Fruit fly (Drosophila melanogaster) whole organism, embryonic: Measurements from ENCODE around the gene dec.

Experiments
- Adf1 ChIP-seq: fragments of 200-800 bp; sonication (Bioruptor generic); IDR thresholded peaks from 2 replicates; pipeline ENCODE4 v1.3.6; 2022; ENCODE audit warnings: missing biosample characterization, missing genetic modification characterization
- Atf3 ChIP-seq: fragments of 200-800 bp; sonication (Bioruptor generic); optimal IDR thresholded peaks from 3 replicates; lab custom pipeline; 2016; ENCODE audit warnings: missing biosample characterization, missing genetic modification characterization
- Awh ChIP-seq: fragments of 200-800 bp; sonication (Bioruptor generic); IDR thresholded peaks from 2 replicates; pipeline ENCODE4, ENCODE4 v1.3.6; 2022; ENCODE audit warnings: missing biosample characterization, missing genetic modification characterization
- CG10959 ChIP-seq: fragments of 200-800 bp; sonication (Bioruptor generic); IDR thresholded peaks from 2 replicates; pipeline ENCODE4 v1.3.6; 2022; ENCODE audit warnings: missing biosample characterization, missing genetic modification characterization
- CG11504 ChIP-seq: fragments of 200-800 bp; sonication (Bioruptor generic); optimal IDR thresholded peaks from 3 replicates; lab custom pipeline; 2019; ENCODE audit warnings: missing biosample characterization, mild to moderate bottlenecking, missing genetic modification characterization, moderate library complexity
- CG11695 ChIP-seq: fragments of 200-800 bp; sonication (Bioruptor generic); IDR thresholded peaks from 3 replicates; pipeline ENCODE4 v1.3.6; 2022; ENCODE audit warnings: missing biosample characterization, missing genetic modification characterization
- CG14014 ChIP-seq: fragments of 200-800 bp; sonication (Bioruptor generic); IDR thresholded peaks from 2 replicates; pipeline ENCODE4 v1.3.6; 2022; ENCODE audit warnings: missing biosample characterization, missing genetic modification characterization
- CG17186 ChIP-seq: fragments of 200-800 bp; sonication (Bioruptor generic); optimal IDR thresholded peaks from 3 replicates; lab custom pipeline; 2017; ENCODE audit warnings: missing biosample characterization, missing genetic modification reagents, missing genetic modification characterization
- CG2202 ChIP-seq: fragments of 200-800 bp; sonication (Bioruptor generic); optimal IDR thresholded peaks from 2 replicates; lab custom pipeline; 2018; ENCODE audit warnings: missing biosample characterization, mild to moderate bottlenecking, missing genetic modification characterization
- CG30431 ChIP-seq: fragments of 200-800 bp; sonication (Bioruptor generic); optimal IDR thresholded peaks from 2 replicates; lab custom pipeline; 2017; ENCODE audit warnings: missing biosample characterization, missing genetic modification characterization
- CG31224 ChIP-seq: fragments of 200-800 bp; sonication (Bioruptor generic); IDR thresholded peaks from 2 replicates; pipeline ENCODE4 v1.3.6; 2022; ENCODE audit warnings: missing biosample characterization, missing genetic modification characterization
- CG31441 ChIP-seq: fragments of 200-800 bp; sonication (Bioruptor generic); IDR thresholded peaks from 2 replicates; pipeline ENCODE4 v1.3.6; 2022; ENCODE audit warnings: missing biosample characterization, missing genetic modification characterization
- CG3726 ChIP-seq: fragments of 200-800 bp; sonication (Bioruptor generic); IDR thresholded peaks from 3 replicates; pipeline ENCODE4, ENCODE4 v1.3.6; 2022; ENCODE audit warnings: missing biosample characterization, missing genetic modification characterization
- CG4328 ChIP-seq: fragments of 200-800 bp; sonication (Bioruptor generic); optimal IDR thresholded peaks from 3 replicates; lab custom pipeline; 2017; ENCODE audit warnings: missing biosample characterization, missing genetic modification reagents, missing genetic modification characterization
- CG5245 ChIP-seq: fragments of 200-800 bp; sonication (Bioruptor generic); optimal IDR thresholded peaks from 3 replicates; lab custom pipeline; 2016; ENCODE audit warnings: missing biosample characterization, missing genetic modification characterization
- CG6689 ChIP-seq: fragments of 200-800 bp; sonication (Bioruptor generic); IDR thresholded peaks from 2 replicates; pipeline ENCODE4 v1.3.6; 2022; ENCODE audit warnings: missing biosample characterization, missing genetic modification characterization
- CG7357 ChIP-seq: fragments of 200-800 bp; sonication (Bioruptor generic); IDR thresholded peaks from 3 replicates; pipeline ENCODE4 v1.3.6; 2022; ENCODE audit warnings: missing biosample characterization, missing genetic modification characterization
- CG8478 ChIP-seq: fragments of >200 bp; optimal IDR thresholded peaks from 2 replicates; lab custom pipeline; 2018
- Deaf1 ChIP-seq: fragments of 200-800 bp; optimal IDR thresholded peaks from 3 replicates; lab custom pipeline; 2019; ENCODE audit warnings: missing biosample characterization, mild to moderate bottlenecking, missing genetic modification characterization, moderate library complexity
- Doc3 ChIP-seq: fragments of 200-800 bp; sonication (Bioruptor generic); IDR thresholded peaks from 3 replicates; pipeline ENCODE4 v1.3.6; 2022; ENCODE audit warnings: missing biosample characterization, missing genetic modification characterization; ENCODE audit not compliant: partially characterized antibody
- Eip74EF ChIP-seq, 2 experiments: fragments of 200-800 bp in 1 of 2; fragments of >200 bp in 1 of 2; sonication (Bioruptor generic) in 1 of 2; optimal IDR thresholded peaks; 2 replicates each; lab custom pipeline; 2017 to 2019; ENCODE audit warnings: missing biosample characterization in 2 of 2, missing genetic modification characterization in 2 of 2, mild to moderate bottlenecking in 1 of 2, moderate library complexity in 1 of 2
- Fer1 ChIP-seq: fragments of 200-800 bp; sonication (Bioruptor generic); optimal IDR thresholded peaks from 2 replicates; lab custom pipeline; 2017; ENCODE audit warnings: missing biosample characterization, mild to moderate bottlenecking, missing genetic modification characterization
- HLHmδ ChIP-seq: fragments of 200-800 bp; sonication (Bioruptor generic); optimal IDR thresholded peaks from 2 replicates; lab custom pipeline; 2018; ENCODE audit warnings: missing biosample characterization, mild to moderate bottlenecking, missing genetic modification characterization, moderate library complexity
- Hey ChIP-seq: fragments of 200-800 bp; sonication (Bioruptor generic); optimal IDR thresholded peaks from 3 replicates; lab custom pipeline; 2018; ENCODE audit warnings: missing biosample characterization, mild to moderate bottlenecking, missing genetic modification characterization
- Hr3 ChIP-seq: fragments of 200-800 bp; sonication (Bioruptor generic); optimal IDR thresholded peaks from 3 replicates; lab custom pipeline; 2016; ENCODE audit warnings: missing biosample characterization, missing genetic modification characterization
- Hr39 ChIP-seq: fragments of >200 bp; optimal IDR thresholded peaks from 2 replicates; lab custom pipeline; 2017
- MBD-R2 ChIP-seq: fragments of 200-800 bp; sonication (Bioruptor generic); IDR thresholded peaks from 2 replicates; pipeline ENCODE4 v1.3.6; 2022; ENCODE audit warnings: missing biosample characterization, missing genetic modification characterization
- Myb ChIP-seq: fragments of 200-800 bp; sonication (Bioruptor generic); optimal IDR thresholded peaks from 2 replicates; lab custom pipeline; 2016; ENCODE audit warnings: missing biosample characterization, missing genetic modification characterization
- Opbp ChIP-seq: fragments of 200-800 bp; sonication (Bioruptor generic); IDR thresholded peaks from 3 replicates; pipeline ENCODE4 v1.3.6; 2022; ENCODE audit warnings: missing biosample characterization, missing genetic modification characterization; ENCODE audit not compliant: partially characterized antibody
- Sox100B ChIP-seq: fragments of 200-800 bp; sonication (Bioruptor generic); optimal IDR thresholded peaks from 3 replicates; lab custom pipeline; 2018; ENCODE audit warnings: missing biosample characterization, mild to moderate bottlenecking, missing genetic modification characterization
- amos ChIP-seq: fragments of 200-800 bp; sonication (Bioruptor generic); IDR thresholded peaks from 2 replicates; pipeline ENCODE4 v1.3.6; 2022; ENCODE audit warnings: missing biosample characterization, missing genetic modification characterization; ENCODE audit not compliant: partially characterized antibody
- aop ChIP-seq: fragments of 200-800 bp; sonication (Bioruptor generic); IDR thresholded peaks from 2 replicates; pipeline ENCODE4 v1.3.6; 2022; ENCODE audit warnings: missing biosample characterization, missing genetic modification characterization
- bsh ChIP-seq, 2 experiments: fragments of 200-800 bp; sonication (Bioruptor generic); optimal IDR thresholded peaks; 2 replicates each; lab custom pipeline; 2017 to 2018; ENCODE audit warnings: mild to moderate bottlenecking in 2 of 2, missing biosample characterization in 2 of 2, missing genetic modification characterization in 2 of 2, moderate library complexity in 1 of 2
- chif ChIP-seq, 2 experiments: fragments of 200-800 bp; sonication (Bioruptor generic); optimal IDR thresholded peaks; 3 replicates each; lab custom pipeline; 2016; ENCODE audit warnings: missing biosample characterization in 2 of 2, missing genetic modification characterization in 2 of 2
- ci ChIP-seq: fragments of 200-800 bp; sonication (Bioruptor generic); IDR thresholded peaks from 3 replicates; pipeline ENCODE4 v1.3.6; 2022; ENCODE audit warnings: missing biosample characterization, missing genetic modification characterization
- da ChIP-seq: fragments of 200-800 bp; sonication (Bioruptor generic); optimal IDR thresholded peaks from 2 replicates; lab custom pipeline; 2016; ENCODE audit warnings: missing biosample characterization, missing genetic modification characterization
- eve ChIP-seq, 2 experiments: fragments of >200 bp; optimal IDR thresholded peaks; 2 replicates each; lab custom pipeline; 2017; ENCODE audit warnings: missing biosample characterization in 2 of 2, missing genetic modification characterization in 2 of 2
- fd3F ChIP-seq: fragments of 200-800 bp; sonication (Bioruptor generic); optimal IDR thresholded peaks from 2 replicates; lab custom pipeline; 2018; ENCODE audit warnings: missing biosample characterization, mild to moderate bottlenecking, missing genetic modification characterization, moderate library complexity
- gcm2 ChIP-seq: fragments of 200-800 bp; sonication (Bioruptor generic); optimal IDR thresholded peaks from 2 replicates; lab custom pipeline; 2016; ENCODE audit warnings: missing biosample characterization, missing genetic modification characterization
- her ChIP-seq: fragments of 200-800 bp; sonication (Bioruptor generic); optimal IDR thresholded peaks from 2 replicates; lab custom pipeline; 2016; ENCODE audit warnings: missing biosample characterization, missing genetic modification characterization
- knrl ChIP-seq: fragments of 200-800 bp; sonication (Bioruptor generic); IDR thresholded peaks from 3 replicates; pipeline ENCODE4 v1.3.6; 2022; ENCODE audit warnings: missing biosample characterization, missing genetic modification characterization; ENCODE audit not compliant: partially characterized antibody
- lilli ChIP-seq: fragments of 200-800 bp; sonication (Bioruptor generic); optimal IDR thresholded peaks from 3 replicates; lab custom pipeline; 2016; ENCODE audit warnings: missing biosample characterization, missing genetic modification characterization
- mam ChIP-seq: fragments of 200-800 bp; sonication (Bioruptor generic); optimal IDR thresholded peaks from 3 replicates; lab custom pipeline; 2016; ENCODE audit warnings: missing biosample characterization, missing genetic modification characterization
- nau ChIP-seq: fragments of 200-800 bp; sonication (Bioruptor generic); optimal IDR thresholded peaks from 3 replicates; lab custom pipeline; 2017; ENCODE audit warnings: missing biosample characterization, mild to moderate bottlenecking, missing genetic modification characterization, missing genetic modification reagents
- nom ChIP-seq: fragments of 200-800 bp; sonication (Bioruptor generic); optimal IDR thresholded peaks from 2 replicates; lab custom pipeline; 2017; ENCODE audit warnings: missing biosample characterization, missing genetic modification characterization, mild to moderate bottlenecking, moderate library complexity, missing genetic modification reagents
- onecut ChIP-seq: fragments of 200-800 bp; sonication (Bioruptor generic); IDR thresholded peaks from 2 replicates; pipeline ENCODE4 v1.3.6; 2022; ENCODE audit warnings: missing biosample characterization, missing genetic modification characterization
- scrt ChIP-seq: fragments of 200-800 bp; sonication (Bioruptor generic); optimal IDR thresholded peaks from 2 replicates; lab custom pipeline; 2018; ENCODE audit warnings: missing biosample characterization, mild to moderate bottlenecking, missing genetic modification characterization, moderate library complexity
- sens ChIP-seq: fragments of 200-800 bp; sonication (Bioruptor generic); peaks from one replicate; lab custom pipeline; 2016; ENCODE audit warnings: missing biosample characterization, missing genetic modification characterization
- sisA ChIP-seq: fragments of 200-800 bp; sonication (Bioruptor generic); IDR thresholded peaks from 2 replicates; pipeline ENCODE4 v1.3.6; 2022; ENCODE audit warnings: missing biosample characterization, missing genetic modification characterization
- stwl ChIP-seq: fragments of 200-800 bp; sonication (Bioruptor generic); optimal IDR thresholded peaks from 3 replicates; lab custom pipeline; 2018; ENCODE audit warnings: missing biosample characterization, mild to moderate bottlenecking, missing genetic modification characterization, moderate library complexity

Gene dec

dm6 chrX:7920081-7920688 lies 47.2 kb upstream of the dec start, which contains the start of the genes hdm and Ykt6 (continued):
- TF ChIP-seq Awh (GFP tag; lab: Robert Waterston, UW) (peak; percentile 74; the same call in 1 of the 2 replicates), scrt (peak; percentile 29), lilli (peak; percentile 90), Fer1 (GFP tag; lab: Kevin White, UChicago) (peak; percentile 79), nau (GFP tag; lab: Kevin White, UChicago) (no peak), Hey (tag; lab: Kevin White, UChicago) (no peak), fd3F (GFP tag; lab: Kevin White, UChicago) (peak; percentile 51), nom (GFP tag; lab: Kevin White, UChicago) (peak; percentile 7), Atf3 (GFP tag; lab: Kevin White, UChicago) (peak; percentile 69), Eip74EF (GFP tag; optimal IDR thresholded peaks at IDR 0.05; lab: Kevin White, UChicago) (no peak), CG14014 (GFP tag; lab: Robert Waterston, UW) (peak; percentile 81), Hr3 (GFP tag; lab: Kevin White, UChicago) (peak; percentile 46), Opbp (peak; percentile 90), CG10959 (GFP tag; lab: Robert Waterston, UW) (peak; percentile 74), aop (GFP tag; lab: Robert Waterston, UW) (peak; percentile 43; the same call in 1 of the 2 replicates), Adf1 (GFP tag; lab: Robert Waterston, UW) (peak; percentile 60), CG31441 (GFP tag; lab: Robert Waterston, UW) (no peak; the same call in 1 of the 2 replicates), CG6689 (peak; percentile 77), amos (GFP tag; lab: Robert Waterston, UW) (peak; percentile 93), ci (GFP tag; lab: Robert Waterston, UW) (peak; percentile 81; the same call in 1 of the 3 replicates), sens (GFP tag; lab: Kevin White, UChicago) (peak; percentile 97), MBD-R2 (GFP tag; lab: Robert Waterston, UW) (peak; percentile 88), eve (GFP tag; optimal IDR thresholded peaks at IDR 0.05; lab: Kevin White, UChicago) (peak in 1 of 2 experiments; percentile 37), HLHmδ (GFP tag; lab: Kevin White, UChicago) (no peak), CG11504 (tag; lab: Kevin White, UChicago) (no peak), da (GFP tag; lab: Kevin White, UChicago) (peak; percentile 26), mam (GFP tag; lab: Kevin White, UChicago) (peak; percentile 84), CG8478 (no peak), CG2202 (tag; lab: Kevin White, UChicago) (peak; percentile 59), Myb (GFP tag; lab: Kevin White, UChicago) (peak; percentile 98), stwl (tag; lab: Kevin White, UChicago) (peak; percentile 42), CG11695 (GFP tag; lab: Robert Waterston, UW) (peak; percentile 81), her (peak; percentile 87), bsh (GFP tag; optimal IDR thresholded peaks at IDR 0.05; lab: Kevin White, UChicago) (peak in 1 of 2 experiments; percentile 78), CG7357 (GFP tag; lab: Robert Waterston, UW) (peak; percentile 45; the same call in 1 of the 3 replicates), CG5245 (peak; percentile 76), Hr39 (lab: Kevin White, UChicago) (no peak), gcm2 (no peak), CG17186 (GFP tag; lab: Kevin White, UChicago) (peak; percentile 90), onecut (GFP tag; lab: Robert Waterston, UW) (peak; percentile 61), CG30431 (GFP tag; lab: Kevin White, UChicago) (peak; percentile 42), CG4328 (peak; percentile 9), Sox100B (GFP tag; lab: Kevin White, UChicago) (no peak), CG3726 (0 out of 3 replicates have a peak, but pooled peaks have one; percentile 63), sisA (peak; percentile 71), chif (GFP tag; optimal IDR thresholded peaks at IDR 0.05; lab: Kevin White, UChicago) (peak; percentile 68 to 81), CG31224 (peak; percentile 66), Doc3 (GFP tag; lab: Robert Waterston, UW) (peak; percentile 98), knrl (GFP tag; lab: Robert Waterston, UW) (peak; percentile 94), Deaf1 (peak; percentile 60)
